Worm (Caenorhabditis elegans) whole organism, late embryonic: ENCODE results near the gene gcy-7.

ENCODE experiments used
- ama-1 ChIP-seq: fragments of 150-350 bp; optimal IDR thresholded peaks from 2 replicates; lab custom pipeline; 2014
- ceh-2 ChIP-seq: sonication (generic microtip); optimal IDR thresholded peaks from 2 replicates; lab custom pipeline; 2016; ENCODE audit warnings: missing genotype, missing genetic modification characterization, missing compliant biosample characterization
- elt-2 ChIP-seq: sonication (generic microtip); optimal IDR thresholded peaks from 2 replicates; lab custom pipeline; 2016; ENCODE audit warnings: missing genetic modification reagents, missing genetic modification characterization, missing compliant biosample characterization
- ets-4 ChIP-seq: sonication (generic microtip); optimal IDR thresholded peaks from 2 replicates; lab custom pipeline; 2016; ENCODE audit warnings: missing genetic modification characterization, missing compliant biosample characterization
- hlh-13 ChIP-seq: fragments of 200-800 bp; sonication (Bioruptor generic); optimal IDR thresholded peaks from 2 replicates; lab custom pipeline; 2018; ENCODE audit warnings: mild to moderate bottlenecking, missing genetic modification characterization, missing compliant biosample characterization
- hlh-15 ChIP-seq: sonication (generic microtip); optimal IDR thresholded peaks from 2 replicates; lab custom pipeline; 2016; ENCODE audit warnings: missing genetic modification characterization, missing compliant biosample characterization
- nfya-1 ChIP-seq: sonication (generic microtip); optimal IDR thresholded peaks from 2 replicates; lab custom pipeline; 2017; ENCODE audit warnings: missing genetic modification characterization, mild to moderate bottlenecking, missing compliant biosample characterization, antibody characterized with exemption, moderate library complexity
- nhr-11 ChIP-seq: fragments of 150-350 bp; optimal IDR thresholded peaks from 2 replicates; lab custom pipeline; 2014; ENCODE audit warnings: missing biosample characterization, missing genetic modification characterization
- nhr-232 ChIP-seq: sonication (generic microtip); optimal IDR thresholded peaks from 2 replicates; lab custom pipeline; 2016; ENCODE audit warnings: missing genetic modification characterization, missing compliant biosample characterization
- npax-4 ChIP-seq: sonication (generic microtip); optimal IDR thresholded peaks from 2 replicates; lab custom pipeline; 2016; ENCODE audit warnings: missing genetic modification characterization, missing compliant biosample characterization
- pha-4 ChIP-seq: fragments of 150-350 bp; optimal IDR thresholded peaks from 2 replicates; lab custom pipeline; 2018; ENCODE audit warnings: missing biosample characterization, missing genetic modification reagents, missing genetic modification characterization
- pros-1 ChIP-seq: fragments of 150-350 bp; optimal IDR thresholded peaks from 2 replicates; lab custom pipeline; 2014; ENCODE audit warnings: missing biosample characterization, missing genetic modification reagents, missing genetic modification characterization

DNA sequence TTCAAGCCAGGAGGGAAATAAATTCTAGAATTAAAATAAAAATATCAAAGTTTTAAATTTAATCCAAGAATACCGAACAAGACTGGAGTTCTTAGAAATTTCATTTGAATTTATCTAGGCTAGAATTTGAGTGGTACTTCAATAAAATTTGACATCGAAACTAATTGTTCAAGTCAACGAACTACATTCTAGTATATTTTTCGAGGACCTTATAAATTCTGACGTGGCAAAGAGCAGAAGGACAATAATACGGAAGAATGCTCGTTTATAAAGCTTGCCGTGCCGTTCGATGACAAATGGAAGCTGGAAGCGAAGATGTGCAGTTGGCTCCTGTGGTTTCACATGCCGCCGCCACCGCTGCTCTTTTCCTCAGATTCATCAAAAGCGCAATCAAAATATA lies 13.7 kb downstream of the gcy-7 start:
- TF ChIP-seq ama-1 (lab: Kevin White, UChicago) (no peak), ceh-2 (tag; lab: Kevin White, UChicago) (no peak), nhr-232 (no peak), ets-4 (tag; lab: Kevin White, UChicago) (no peak), pha-4 (tag; lab: Kevin White, UChicago) (no peak), nhr-11 (tag; lab: Kevin White, UChicago) (no peak), nfya-1 (tag; lab: Kevin White, UChicago) (no peak), hlh-13 (no peak), pros-1 (tag; lab: Kevin White, UChicago) (no peak), npax-4 (tag; lab: Kevin White, UChicago) (no peak), elt-2 (tag; lab: Kevin White, UChicago) (no peak), hlh-15 (no peak)
